Worm (Caenorhabditis elegans): ENCODE data around the gene exc-15.
"Not testable (repeated sequence)": the region's sequence is repeated elsewhere in the genome, so short reads cannot be mapped to it uniquely, and the experiment has no call there.

DNA sequence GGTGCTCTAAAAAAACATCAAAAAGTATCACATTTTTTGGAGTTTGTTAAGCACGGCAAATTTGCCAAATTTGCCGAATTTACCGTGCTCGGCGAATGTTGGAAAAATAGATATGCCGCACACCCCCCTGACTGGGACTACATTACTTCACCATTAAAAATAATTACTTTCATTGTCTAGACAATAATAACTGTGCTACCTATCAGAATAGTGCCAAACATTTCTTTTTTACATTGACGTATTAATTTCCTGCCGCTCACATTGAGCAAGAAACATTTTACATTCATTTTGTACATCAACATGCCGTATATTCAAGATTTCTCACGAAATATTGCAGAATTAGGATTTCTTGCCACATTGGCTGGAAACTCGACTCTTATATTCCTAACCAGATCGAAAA lies 8.7 kb upstream of the exc-15 start, which contains the start of gene str-35:
- not testable (repeated sequence) for TF ChIP-seq W03F9.2, him-1 (tag; optimal IDR thresholded peaks at IDR 0.05)

Measured in whole organism, L4/young adult.